Worm (Caenorhabditis elegans): ENCODE data around the gene mrpl-49.

Gene mrpl-49

DNA sequence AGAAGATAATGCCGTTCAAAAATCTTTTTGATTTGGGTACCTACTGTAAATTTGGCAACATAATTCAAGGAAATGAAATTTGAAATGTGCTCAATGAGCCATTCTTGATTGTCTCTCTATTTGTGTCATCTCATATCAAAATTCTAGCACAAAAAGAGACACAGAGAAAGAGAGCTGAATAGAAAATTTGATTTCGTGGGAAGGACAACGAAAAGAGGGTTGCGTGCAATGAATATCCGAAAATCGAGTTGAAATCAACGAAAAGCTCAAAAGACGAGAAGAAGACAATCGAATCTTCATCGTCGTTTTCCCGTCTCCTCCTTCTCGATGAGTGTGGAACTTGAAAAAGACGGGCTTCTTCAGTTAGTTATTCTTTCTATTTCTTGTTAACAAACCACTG is 19.4 kb downstream of the mrpl-49 start, which contains the start of gene C15C8.5:
TSS of gene C15C8.5 (plus strand) at position 152 of the 400 bp plus-strand sequence.
- TF ChIP-seq hlh-6 (tag; optimal IDR thresholded peaks at IDR 0.05) (no peak), tbx-2 (tag; optimal IDR thresholded peaks at IDR 0.05) (no peak), hlh-15 (tag; optimal IDR thresholded peaks at IDR 0.05) (no peak), gmeb-2 (tag; optimal IDR thresholded peaks at IDR 0.05) (no peak), C08G9.2 (tag; optimal IDR thresholded peaks at IDR 0.05) (no peak), fax-1 (tag; optimal IDR thresholded peaks at IDR 0.05) (no peak), ceh-19 (GFP tag; optimal IDR thresholded peaks at IDR 0.05) (no peak), unc-42 (tag; optimal IDR thresholded peaks at IDR 0.05) (peak; percentile 97), pag-3 (tag; optimal IDR thresholded peaks at IDR 0.05; ENCODE audit: borderline replicate concordance) (no peak)

DNA sequence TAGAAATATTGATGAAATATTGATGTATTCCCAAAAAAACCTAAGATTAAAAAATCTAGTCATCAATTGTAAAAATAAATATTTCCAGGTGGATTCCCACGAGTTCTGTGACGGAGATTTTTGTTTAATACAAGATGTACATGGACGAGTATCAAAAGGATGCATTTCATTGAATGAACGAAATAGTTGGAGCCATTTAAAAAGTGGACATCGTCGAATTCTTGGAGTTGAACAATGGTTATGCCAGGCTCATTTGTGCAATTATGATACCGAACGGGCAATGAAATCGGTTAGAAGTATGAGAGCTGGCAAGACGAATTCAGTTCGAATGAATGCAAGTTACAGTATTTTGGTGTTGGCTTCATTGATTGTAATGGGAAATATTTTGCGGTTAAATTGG is 21.1 kb downstream of the mrpl-49 start:
- TF ChIP-seq ceh-34 (tag; optimal IDR thresholded peaks at IDR 0.05) (no peak), zip-5 (tag; optimal IDR thresholded peaks at IDR 0.05) (no peak), fkh-10 (GFP tag; optimal IDR thresholded peaks at IDR 0.05) (no peak), ceh-19 (GFP tag; optimal IDR thresholded peaks at IDR 0.05) (no peak), syd-9 (tag; optimal IDR thresholded peaks at IDR 0.05) (no peak), nhr-11 (tag; optimal IDR thresholded peaks at IDR 0.05) (no peak), hlh-15 (tag; optimal IDR thresholded peaks at IDR 0.05) (no peak), ttx-3 (tag; optimal IDR thresholded peaks at IDR 0.05) (no peak), mec-3 (tag; optimal IDR thresholded peaks at IDR 0.05; ENCODE audit: borderline replicate concordance) (no peak), fkh-6 (tag; optimal IDR thresholded peaks at IDR 0.05) (no peak), hlh-6 (tag; optimal IDR thresholded peaks at IDR 0.05) (no peak), unc-42 (tag; optimal IDR thresholded peaks at IDR 0.05) (no peak), fax-1 (tag; optimal IDR thresholded peaks at IDR 0.05) (no peak), pha-2 (tag; optimal IDR thresholded peaks at IDR 0.05) (no peak), pax-1 (tag; optimal IDR thresholded peaks at IDR 0.05) (no peak), C08G9.2 (tag; optimal IDR thresholded peaks at IDR 0.05) (no peak), gmeb-2 (tag; optimal IDR thresholded peaks at IDR 0.05) (no peak)

- TF ChIP-seq Y22D7AL.16 (tag; optimal IDR thresholded peaks at IDR 0.05) (no peak), nhr-232 (tag; optimal IDR thresholded peaks at IDR 0.05) (no peak), K09A11.1 (tag; optimal IDR thresholded peaks at IDR 0.05; ENCODE audit: insufficient read depth) (no peak), ceh-2 (tag; optimal IDR thresholded peaks at IDR 0.05) (no peak), ceh-45 (GFP tag; IDR thresholded peaks at IDR 0.05) (no peak), pha-4 (tag; optimal IDR thresholded peaks at IDR 0.05) (no peak), gmeb-2 (tag; optimal IDR thresholded peaks at IDR 0.05) (no peak), sdc-2 (tag; optimal IDR thresholded peaks at IDR 0.05) (no peak), hlh-30 (tag; optimal IDR thresholded peaks at IDR 0.05; ENCODE audit: insufficient read depth) (no peak), hlh-13 (GFP tag; optimal IDR thresholded peaks at IDR 0.05) (no peak), fkh-10 (GFP tag; optimal IDR thresholded peaks at IDR 0.05) (no peak), pat-9 (tag; optimal IDR thresholded peaks at IDR 0.05) (no peak), pag-3 (tag; optimal IDR thresholded peaks at IDR 0.05; ENCODE audit: borderline replicate concordance) (no peak)
Observed at ce11 chrV:12751495-12752050, 23.1 kb downstream of the mrpl-49 start, which contains the start of gene C15C8.6. Gene C15C8.6, minus strand, starts transcription at chrV:12751545.

ce11 chrV:12752407-12752806 is 24.0 kb downstream of the mrpl-49 start, which contains the start of gene C15C8.8:
Gene C15C8.8, minus strand, starts transcription at chrV:12752507.
- TF ChIP-seq ets-4 (tag; optimal IDR thresholded peaks at IDR 0.05) (no peak), sox-4 (tag; optimal IDR thresholded peaks at IDR 0.05) (no peak), ceh-18 (tag; optimal IDR thresholded peaks at IDR 0.05) (no peak), hlh-13 (GFP tag; optimal IDR thresholded peaks at IDR 0.05) (no peak), hlh-15 (tag; optimal IDR thresholded peaks at IDR 0.05) (no peak), nhr-11 (tag; optimal IDR thresholded peaks at IDR 0.05) (no peak), ceh-6 (GFP tag; optimal IDR thresholded peaks at IDR 0.05) (no peak), dmd-4 (tag; optimal IDR thresholded peaks at IDR 0.05; ENCODE audit: borderline replicate concordance) (no peak), syd-9 (tag; optimal IDR thresholded peaks at IDR 0.05) (no peak), ceh-14 (tag; optimal IDR thresholded peaks at IDR 0.05) (no peak), T23F11.4 (GFP tag; optimal IDR thresholded peaks at IDR 0.05) (no peak), unc-55 (GFP tag; optimal IDR thresholded peaks at IDR 0.05) (no peak), rnt-1 (tag; optimal IDR thresholded peaks at IDR 0.05) (no peak), pat-9 (tag; optimal IDR thresholded peaks at IDR 0.05) (no peak), unc-3 (GFP tag; conservative IDR thresholded peaks at IDR 0.05) (no peak), unc-3 (tag; optimal IDR thresholded peaks at IDR 0.05) (no peak), gmeb-2 (tag; optimal IDR thresholded peaks at IDR 0.05) (no peak), unc-86 (tag; optimal IDR thresholded peaks at IDR 0.05) (no peak), lin-11 (tag; optimal IDR thresholded peaks at IDR 0.05) (no peak), hlh-8 (tag; optimal IDR thresholded peaks at IDR 0.05) (no peak)
